Worm (Caenorhabditis elegans): ENCODE measurements around the gene odr-7.

odr-7 gene

DNA sequence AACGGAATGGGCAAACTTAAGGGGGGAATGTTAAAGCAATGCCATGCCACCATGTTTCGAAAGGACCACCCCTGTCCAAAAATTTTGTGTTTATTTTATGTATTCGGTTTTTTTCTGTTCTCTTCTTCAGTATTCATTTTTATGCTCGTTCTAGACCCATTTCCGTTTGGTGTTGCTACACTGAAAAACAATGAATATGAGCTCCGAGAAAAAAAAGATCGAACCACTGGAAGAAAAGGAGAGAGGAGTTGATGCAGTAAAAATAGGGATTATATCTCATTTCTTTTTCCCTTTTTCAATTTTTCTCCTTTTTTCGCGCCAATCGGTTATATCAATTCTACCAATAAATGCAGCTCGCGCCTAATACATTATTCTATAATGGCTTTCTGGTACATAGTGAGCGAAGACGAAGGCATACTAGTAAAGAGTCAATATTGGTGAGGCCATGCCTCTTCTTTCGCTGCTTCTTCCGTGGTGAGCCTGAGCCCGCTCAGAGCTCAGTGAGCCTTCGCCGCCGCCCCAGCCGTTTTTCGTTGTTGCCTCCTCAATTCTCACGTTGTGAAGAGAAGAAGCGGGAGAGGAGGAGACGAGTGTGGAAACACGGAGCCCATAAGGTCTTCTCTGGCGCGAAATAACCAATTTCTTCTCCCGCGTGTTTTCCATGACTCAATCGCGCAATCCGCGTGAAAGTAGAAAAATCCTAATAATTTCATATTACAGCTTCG lies 21.3 kb downstream of the odr-7 start:
- TF ChIP-seq hmg-11 (tag; optimal IDR thresholded peaks at IDR 0.05) (peak; percentile 10), lin-39 (tag; optimal IDR thresholded peaks at IDR 0.05) (peak; percentile 26), fos-1 (tag; optimal IDR thresholded peaks at IDR 0.05) (no peak)

DNA sequence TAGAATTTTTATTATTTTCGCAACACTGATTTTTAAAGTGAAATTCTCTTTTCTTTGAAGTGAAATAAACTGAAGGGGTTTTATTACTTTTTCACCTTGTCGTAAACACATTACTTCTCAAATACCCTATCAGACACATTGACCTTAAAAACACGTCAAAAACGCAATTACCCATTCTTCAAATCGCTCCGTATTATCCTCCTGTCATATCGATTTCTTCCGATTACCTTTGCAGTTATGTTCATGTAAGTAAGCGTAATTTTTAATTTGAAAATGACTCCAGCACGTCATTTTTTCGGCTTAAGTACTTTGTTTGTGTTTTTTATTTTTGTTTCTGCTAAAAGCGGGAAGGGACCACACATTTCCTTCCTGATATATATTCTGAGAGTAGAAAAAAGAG lies 23.2 kb downstream of the odr-7 start:
- TF ChIP-seq nhr-11 (tag; optimal IDR thresholded peaks at IDR 0.05) = no peak
- peak; percentile 87 for TF ChIP-seq egl-5 (tag; optimal IDR thresholded peaks at IDR 0.05)
- TF ChIP-seq eor-1 (tag; optimal IDR thresholded peaks at IDR 0.05) = no peak
- no peak for TF ChIP-seq mdl-1 (tag; optimal IDR thresholded peaks at IDR 0.05)
- no peak for TF ChIP-seq nhr-76 (tag; optimal IDR thresholded peaks at IDR 0.05)

DNA sequence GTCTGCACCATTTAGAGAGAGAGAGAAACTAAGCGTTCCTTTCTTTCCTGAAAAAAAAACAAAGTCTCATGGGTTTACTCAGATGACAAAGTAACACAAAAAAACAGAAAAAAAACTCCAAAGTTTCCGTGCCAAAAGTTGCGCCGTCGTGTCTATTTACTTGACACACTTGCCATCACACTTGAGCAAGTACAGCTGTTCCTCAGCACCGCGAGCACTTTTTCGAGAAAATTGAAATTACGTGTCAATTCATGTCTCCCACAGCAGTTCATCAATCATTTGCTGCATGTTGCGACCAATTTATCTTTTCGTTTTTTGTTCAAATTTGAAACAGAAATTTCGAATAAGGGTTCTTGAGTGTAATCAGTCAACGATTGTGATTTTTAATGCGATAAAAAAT lies 25.0 kb downstream of the odr-7 start:
- TF ChIP-seq pha-4 (tag; optimal IDR thresholded peaks at IDR 0.05) (peak; percentile 51), lsy-12 (tag; optimal IDR thresholded peaks at IDR 0.05) (no peak), lin-39 (tag; optimal IDR thresholded peaks at IDR 0.05) (peak; percentile 30)

DNA sequence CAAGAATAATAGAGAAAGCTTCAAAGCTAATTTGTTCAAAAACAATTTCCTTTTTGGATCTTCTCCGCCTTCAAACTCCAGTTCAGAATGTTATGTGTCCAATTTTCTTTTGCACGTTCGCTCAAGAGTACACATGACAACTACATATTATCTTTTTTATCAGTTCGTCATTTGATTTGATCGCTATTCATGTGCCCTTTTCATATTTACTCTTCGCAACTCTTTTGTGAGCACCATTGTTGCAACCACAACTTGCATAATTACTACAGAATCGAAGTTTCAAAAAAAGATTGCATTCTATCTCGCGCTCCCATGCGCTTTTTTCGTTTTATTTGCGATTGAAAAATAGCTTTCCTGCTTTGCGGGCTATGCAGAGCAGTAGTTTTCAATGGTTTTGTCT lies 26.2 kb downstream of the odr-7 start:
- TF ChIP-seq snpc-4 (tag; optimal IDR thresholded peaks at IDR 0.05) (no peak), ceh-28 (tag; optimal IDR thresholded peaks at IDR 0.05) (no peak), skn-1 (tag; optimal IDR thresholded peaks at IDR 0.05) (no peak), pha-4 (tag; optimal IDR thresholded peaks at IDR 0.05) (peak; percentile 56), pqm-1 (tag; optimal IDR thresholded peaks at IDR 0.05) (peak; percentile 22), elt-2 (tag; optimal IDR thresholded peaks at IDR 0.05) (peak; percentile 41)

DNA sequence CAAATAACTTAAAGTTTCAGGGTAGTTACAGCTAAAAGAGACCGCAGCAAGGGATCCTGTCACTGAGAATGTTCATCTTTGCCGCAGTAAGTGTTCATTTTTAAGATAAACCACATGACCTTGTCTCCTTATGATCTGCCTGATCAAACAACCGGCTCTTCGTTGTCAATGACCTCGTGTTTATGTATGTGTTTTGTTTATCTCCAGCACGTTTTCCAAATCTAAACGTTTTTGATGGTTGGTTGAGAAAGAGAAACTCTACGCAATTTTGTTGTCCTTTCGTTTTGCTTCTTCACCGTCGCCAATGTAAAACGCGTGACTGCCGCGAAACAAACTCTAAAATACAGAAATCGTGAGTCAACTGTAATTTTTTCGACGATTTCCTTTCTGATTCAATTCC lies 27.4 kb downstream of the odr-7 start, which contains the start of gene tsct-1:
tsct-1 (plus strand) TSS at position 12 of the 400 bp plus-strand sequence.
- TF ChIP-seq mdl-1 (tag; optimal IDR thresholded peaks at IDR 0.05) (no peak), pha-4 (tag; optimal IDR thresholded peaks at IDR 0.05) (peak; percentile 86), fkh-2 (tag; optimal IDR thresholded peaks at IDR 0.05) (no peak)

DNA sequence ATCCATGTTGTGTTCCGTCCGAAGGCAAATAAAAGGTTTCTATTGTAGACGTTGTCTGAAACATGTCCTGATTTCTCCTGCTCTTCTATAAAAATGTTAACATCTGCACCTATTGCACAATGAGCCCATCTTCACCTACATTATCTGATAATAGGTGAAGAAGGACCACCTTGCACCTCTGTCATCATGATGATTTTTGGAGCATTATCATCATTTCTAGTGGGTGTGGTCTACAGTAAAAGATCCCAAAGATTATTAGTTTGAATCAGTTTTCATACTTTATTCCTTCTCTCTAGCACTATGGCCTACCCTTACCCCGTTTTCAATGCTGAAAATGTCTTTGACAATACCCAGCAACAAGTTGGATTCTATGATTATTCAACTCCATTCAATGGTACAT lies 31.1 kb downstream of the odr-7 start, which contains the start of gene med-1:
med-1 (plus strand) TSS at position 301 of the 400 bp plus-strand sequence.
- TF ChIP-seq elt-3 (tag; optimal IDR thresholded peaks at IDR 0.05) (no peak), daf-12 (tag; optimal IDR thresholded peaks at IDR 0.05) (no peak), nhr-67 (tag; optimal IDR thresholded peaks at IDR 0.05) (no peak), egl-5 (tag; optimal IDR thresholded peaks at IDR 0.05) (no peak), ama-1 (optimal IDR thresholded peaks at IDR 0.05) (no peak), lin-15B (tag; optimal IDR thresholded peaks at IDR 0.05) (no peak), ZK546.5 (tag; optimal IDR thresholded peaks at IDR 0.05) (no peak), ztf-4 (tag; optimal IDR thresholded peaks at IDR 0.05) (no peak), tbx-2 (tag; optimal IDR thresholded peaks at IDR 0.05) (no peak), nhr-28 (tag; optimal IDR thresholded peaks at IDR 0.05) (no peak), R02D3.7 (tag; optimal IDR thresholded peaks at IDR 0.05) (no peak), snpc-4 (tag; optimal IDR thresholded peaks at IDR 0.05) (no peak), nhr-77 (tag; optimal IDR thresholded peaks at IDR 0.05) (no peak), ceh-82 (tag; optimal IDR thresholded peaks at IDR 0.05) (no peak), fkh-2 (tag; optimal IDR thresholded peaks at IDR 0.05) (no peak), nhr-76 (tag; optimal IDR thresholded peaks at IDR 0.05) (no peak), mdl-1 (tag; optimal IDR thresholded peaks at IDR 0.05) (no peak), sea-2 (GFP tag; optimal IDR thresholded peaks at IDR 0.05) (no peak), skn-1 (tag; optimal IDR thresholded peaks at IDR 0.05) (no peak)

DNA sequence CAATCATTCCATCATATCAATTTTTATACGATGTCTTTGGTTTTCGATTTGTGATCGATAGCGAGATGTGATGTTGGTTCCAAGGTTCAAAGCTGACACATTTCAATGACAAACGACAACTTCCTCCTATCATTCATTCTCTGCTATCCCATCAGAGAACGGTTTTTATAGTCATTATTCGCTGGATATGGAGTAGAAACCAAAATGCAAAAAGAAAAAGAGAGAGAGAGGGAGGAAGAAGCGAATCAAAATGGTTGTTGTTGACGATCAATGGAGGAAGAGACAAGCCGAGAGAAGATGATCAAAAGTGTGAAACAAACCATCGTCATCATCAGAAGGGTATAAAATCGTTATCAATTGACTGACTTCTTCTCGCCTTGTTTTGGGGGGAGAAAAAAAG lies 36.0 kb downstream of the odr-7 start, which contains the start of gene T24D3.2:
T24D3.2 (plus strand) TSS at position 304 of the 400 bp plus-strand sequence.
- TF ChIP-seq nhr-76 (tag; optimal IDR thresholded peaks at IDR 0.05) = peak; percentile 80
- TF ChIP-seq unc-39 (tag; optimal IDR thresholded peaks at IDR 0.05) = no peak
- TF ChIP-seq mml-1 (tag; optimal IDR thresholded peaks at IDR 0.05) = no peak
- peak; percentile 20 for TF ChIP-seq unc-62 (GFP tag; optimal IDR thresholded peaks at IDR 0.05)
- no peak for TF ChIP-seq pqm-1 (tag; optimal IDR thresholded peaks at IDR 0.05)
- no peak for TF ChIP-seq ztf-11 (tag; optimal IDR thresholded peaks at IDR 0.05)
- no peak for TF ChIP-seq ztf-4 (tag; optimal IDR thresholded peaks at IDR 0.05)
- TF ChIP-seq nhr-43 (tag; optimal IDR thresholded peaks at IDR 0.05; ENCODE audit: poor library complexity, severe bottlenecking) = peak; percentile 91
- TF ChIP-seq snpc-4 (tag; optimal IDR thresholded peaks at IDR 0.05) = no peak
- TF ChIP-seq elt-2 (tag; optimal IDR thresholded peaks at IDR 0.05) = no peak
- peak; percentile 12 for TF ChIP-seq egl-27 (tag; optimal IDR thresholded peaks at IDR 0.05)
- TF ChIP-seq ceh-16 (tag; optimal IDR thresholded peaks at IDR 0.05) = no peak
- peak; percentile 61 for TF ChIP-seq ceh-28 (tag; optimal IDR thresholded peaks at IDR 0.05)
- peak; percentile 13 for TF ChIP-seq mdl-1 (tag; optimal IDR thresholded peaks at IDR 0.05)
- no peak for TF ChIP-seq lin-39 (tag; optimal IDR thresholded peaks at IDR 0.05)
- peak; percentile 42 to 88 (median 53) for TF ChIP-seq elt-3 (tag; optimal IDR thresholded peaks at IDR 0.05)
- no peak for TF ChIP-seq aly-2 (tag; optimal IDR thresholded peaks at IDR 0.05)
- TF ChIP-seq nhr-67 (tag; optimal IDR thresholded peaks at IDR 0.05) = no peak
- TF ChIP-seq nhr-23 (tag; optimal IDR thresholded peaks at IDR 0.05) = peak; percentile 80
- TF ChIP-seq tbx-2 (tag; optimal IDR thresholded peaks at IDR 0.05) = peak; percentile 30
- TF ChIP-seq R02D3.7 (tag; optimal IDR thresholded peaks at IDR 0.05) = peak; percentile 18
- TF ChIP-seq nhr-25 (tag; optimal IDR thresholded peaks at IDR 0.05) = peak; percentile 70
- no peak for TF ChIP-seq ZK546.5 (tag; optimal IDR thresholded peaks at IDR 0.05)

Measured in whole organism, L3 larva.